Worm (Caenorhabditis elegans): ENCODE data around the gene col-97.

DNA sequence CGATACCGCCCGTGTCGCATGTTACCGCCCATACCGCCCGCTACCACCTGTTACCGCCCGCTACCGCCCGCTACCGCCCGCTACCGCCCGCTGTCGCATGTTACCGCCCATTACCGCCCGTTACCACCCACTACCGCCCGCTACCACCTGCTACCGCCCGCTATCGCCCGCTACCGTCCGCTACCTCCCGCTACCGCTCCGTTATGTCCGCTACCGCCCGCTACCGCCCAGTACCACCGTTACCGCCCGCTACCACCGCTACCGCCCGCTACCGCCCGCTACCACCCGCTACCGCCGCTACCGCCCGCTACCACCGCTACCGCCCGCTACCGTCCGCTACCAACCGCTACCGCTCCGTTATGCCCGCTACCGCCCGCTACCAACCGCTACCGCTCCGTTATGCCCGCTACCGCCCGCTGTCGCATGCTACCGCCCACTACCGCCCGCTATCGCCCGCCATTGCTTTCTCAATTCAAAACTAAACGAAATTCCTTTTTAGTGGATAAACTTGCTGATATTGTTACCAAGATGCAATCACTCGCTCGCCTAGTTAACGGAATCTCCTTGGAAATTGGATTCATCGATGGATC, 39.0 kb upstream of the col-97 start:
- no peak for TF ChIP-seq unc-30 (tag; optimal IDR thresholded peaks at IDR 0.05)
- TF ChIP-seq lin-15B (tag; optimal IDR thresholded peaks at IDR 0.05) = no peak
- no peak for TF ChIP-seq ztf-11 (tag; optimal IDR thresholded peaks at IDR 0.05)
- no peak for TF ChIP-seq blmp-1 (tag; optimal IDR thresholded peaks at IDR 0.05)
- no peak for TF ChIP-seq efl-1 (optimal IDR thresholded peaks at IDR 0.05)
- TF ChIP-seq efl-1 (GFP tag; optimal IDR thresholded peaks at IDR 0.05 in 1 of 2) = no peak

All from whole organism, L1 larva.